Worm (Caenorhabditis elegans): ENCODE measurements around the gene gad-2.

DNA sequence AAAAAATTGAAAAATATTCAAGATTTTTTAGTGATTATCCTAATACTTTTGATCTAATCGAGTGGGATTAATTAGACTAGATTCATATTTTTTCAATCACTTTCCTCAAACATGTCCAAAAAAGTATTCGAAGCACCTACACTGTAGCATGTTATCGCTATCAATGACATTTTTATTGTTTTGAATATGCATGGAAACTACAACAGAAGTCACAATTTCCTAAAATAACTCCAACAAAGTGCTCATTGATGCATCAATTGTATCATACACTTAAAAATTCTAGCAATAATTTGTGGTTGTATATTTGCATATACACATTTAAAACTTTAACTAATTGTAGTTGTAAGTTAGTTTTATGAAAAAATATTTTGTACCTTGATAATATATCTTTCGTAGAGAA lies 46.8 kb downstream of the gad-2 start:
- no peak for TF ChIP-seq unc-39 (tag; optimal IDR thresholded peaks at IDR 0.05)
- TF ChIP-seq mdl-1 (tag; optimal IDR thresholded peaks at IDR 0.05) = no peak
- no peak for TF ChIP-seq nhr-12 (tag; optimal IDR thresholded peaks at IDR 0.05)
- TF ChIP-seq nhr-11 (tag; optimal IDR thresholded peaks at IDR 0.05) = no peak
- TF ChIP-seq pqm-1 (tag; optimal IDR thresholded peaks at IDR 0.05) = peak; percentile 81
- TF ChIP-seq nhr-43 (tag; optimal IDR thresholded peaks at IDR 0.05; ENCODE audit: poor library complexity, severe bottlenecking) = no peak
- no peak for TF ChIP-seq egl-27 (tag; optimal IDR thresholded peaks at IDR 0.05)
- TF ChIP-seq nhr-28 (tag; optimal IDR thresholded peaks at IDR 0.05) = no peak

Data from whole organism, L3 larva.